Worm (Caenorhabditis elegans): ENCODE data around the gene srb-13.

DNA sequence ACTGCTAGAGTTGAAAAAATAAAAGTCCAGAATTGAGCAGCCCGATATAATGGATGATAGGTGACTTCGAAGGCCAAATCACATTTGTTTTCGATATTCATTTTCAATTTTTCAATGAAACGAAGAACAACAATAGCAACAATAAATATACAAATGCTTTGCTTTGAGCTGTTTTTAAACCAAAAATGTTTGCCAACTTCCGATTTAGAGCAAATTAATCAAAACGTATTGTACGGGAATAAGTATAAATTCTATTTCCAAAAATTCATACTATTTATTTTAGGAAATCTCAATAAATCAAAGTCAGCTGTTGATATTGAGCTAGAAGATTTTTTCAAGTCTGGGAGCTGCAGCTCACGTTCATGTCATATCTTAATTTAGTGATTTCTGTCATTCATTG is 13.5 kb upstream of the srb-13 start, which contains the start of gene srb-1:
- TF ChIP-seq pha-4 (tag; optimal IDR thresholded peaks at IDR 0.05) (no peak), odd-2 (tag; optimal IDR thresholded peaks at IDR 0.05) (no peak), ceh-45 (GFP tag; IDR thresholded peaks at IDR 0.05) (no peak), lin-11 (tag; optimal IDR thresholded peaks at IDR 0.05) (no peak), nfya-1 (tag; optimal IDR thresholded peaks at IDR 0.05) (no peak), ceh-48 (tag; optimal IDR thresholded peaks at IDR 0.05) (no peak), dve-1 (tag; optimal IDR thresholded peaks at IDR 0.05) (no peak), nhr-232 (tag; optimal IDR thresholded peaks at IDR 0.05) (no peak)
